Worm (Caenorhabditis elegans) whole organism, L4/young adult: ENCODE data around the gene metl-1.

Experiments
- W03F9.2 ChIP-seq: fragments of 150-350 bp; optimal IDR thresholded peaks from 2 replicates; lab custom pipeline; 2014; ENCODE audit warnings: missing biosample characterization, missing genetic modification characterization
- dao-5 ChIP-seq: sonication (generic microtip); optimal IDR thresholded peaks from 2 replicates; lab custom pipeline; 2016; ENCODE audit warnings: missing genotype, missing genetic modification characterization, moderate library complexity, missing compliant biosample characterization
- him-1 ChIP-seq: sonication (generic microtip); optimal IDR thresholded peaks from 2 replicates; lab custom pipeline; 2016; ENCODE audit warnings: missing genotype, missing genetic modification reagents, missing genetic modification characterization, missing compliant biosample characterization

The metl-1 gene

ce11 chrII:11428599-11428998 is 44.8 kb downstream of the metl-1 start:
- no peak for TF ChIP-seq dao-5 (tag; lab: Kevin White, UChicago)
- no peak for TF ChIP-seq W03F9.2 (tag; lab: Kevin White, UChicago)
- TF ChIP-seq him-1 (tag; lab: Kevin White, UChicago): no peak

ce11 chrII:11427322-11427721 is 46.1 kb downstream of the metl-1 start:
- TF ChIP-seq him-1 (tag; lab: Kevin White, UChicago) (no peak), dao-5 (tag; lab: Kevin White, UChicago) (no peak), W03F9.2 (tag; lab: Kevin White, UChicago) (no peak)

ce11 chrII:11424579-11425316 is 48.6 kb downstream of the metl-1 start, which contains the start of gene C05D12.3:
Gene C05D12.3 (plus strand): TSS chrII:11425266.
- TF ChIP-seq dao-5 (tag; lab: Kevin White, UChicago): no peak
- no peak for TF ChIP-seq him-1 (tag; lab: Kevin White, UChicago)
- no peak for TF ChIP-seq W03F9.2 (tag; lab: Kevin White, UChicago)

- TF ChIP-seq dao-5 (tag; lab: Kevin White, UChicago): no peak
Measured at ce11 chrII:11424032-11424431, 49.3 kb downstream of the metl-1 start.
